Fruit fly (Drosophila melanogaster) whole organism, prepupa: ENCODE measurements around the gene CG11693.
A peak's percentile ranks its signal among the peaks of the same experiment; 100 is the strongest.

Experiments used
- CG10631 ChIP-seq: fragments of 200-800 bp; sonication (Bioruptor generic); optimal IDR thresholded peaks from 2 replicates; lab custom pipeline; 2016; ENCODE audit warnings: missing biosample characterization, missing genetic modification characterization
- CG11762 ChIP-seq: fragments of 200-800 bp; sonication (Bioruptor generic); optimal IDR thresholded peaks from 3 replicates; lab custom pipeline; 2016; ENCODE audit warnings: missing biosample characterization, missing genetic modification characterization; ENCODE audit not compliant: insufficient read depth
- CG3032 ChIP-seq: fragments of 200-800 bp; optimal IDR thresholded peaks from 2 replicates; lab custom pipeline; 2019; ENCODE audit warnings: missing biosample characterization, mild to moderate bottlenecking, missing genetic modification characterization, moderate library complexity
- CG31627 ChIP-seq: fragments of 200-800 bp; sonication (Bioruptor generic); optimal IDR thresholded peaks from 3 replicates; lab custom pipeline; 2016; ENCODE audit warnings: missing biosample characterization, missing genetic modification characterization
- CG34406 ChIP-seq: fragments of 200-800 bp; sonication (Bioruptor generic); optimal IDR thresholded peaks from 3 replicates; lab custom pipeline; 2016; ENCODE audit warnings: missing biosample characterization, missing genetic modification characterization
- CG6276 ChIP-seq: fragments of 200-800 bp; sonication (Bioruptor generic); optimal IDR thresholded peaks from 2 replicates; lab custom pipeline; 2017; ENCODE audit warnings: missing biosample characterization, mild to moderate bottlenecking, missing genetic modification characterization
- CG6792 ChIP-seq: fragments of 200-800 bp; sonication (Bioruptor generic); optimal IDR thresholded peaks from 3 replicates; lab custom pipeline; 2016; ENCODE audit warnings: missing biosample characterization, missing genetic modification characterization
- CG7368 ChIP-seq: fragments of 200-800 bp; sonication (Bioruptor generic); optimal IDR thresholded peaks from 3 replicates; lab custom pipeline; 2016; ENCODE audit warnings: missing biosample characterization, missing genetic modification characterization
- CG8119 ChIP-seq: fragments of 200-800 bp; sonication (Bioruptor generic); IDR thresholded peaks from 3 replicates; pipeline ENCODE4 v1.3.6; 2022; ENCODE audit warnings: missing biosample characterization, missing genetic modification characterization
- CG8319 ChIP-seq: fragments of 200-800 bp; sonication (Bioruptor generic); optimal IDR thresholded peaks from 3 replicates; lab custom pipeline; 2016; ENCODE audit warnings: missing biosample characterization, missing genetic modification characterization
- CG8632 ChIP-seq: fragments of 200-800 bp; sonication (Bioruptor generic); optimal IDR thresholded peaks from 3 replicates; lab custom pipeline; 2016; ENCODE audit warnings: missing biosample characterization, missing genetic modification characterization
- Eip75B ChIP-seq: fragments of 200-800 bp; sonication (Bioruptor generic); optimal IDR thresholded peaks from 3 replicates; lab custom pipeline; 2016; ENCODE audit warnings: missing biosample characterization, missing genetic modification characterization
- Eip78C ChIP-seq: fragments of 200-800 bp; sonication (Bioruptor generic); peaks from one replicate; lab custom pipeline; 2016; ENCODE audit warnings: missing biosample characterization, missing genetic modification characterization
- Eip93F ChIP-seq: fragments of 200-800 bp; sonication (Bioruptor generic); optimal IDR thresholded peaks from 2 replicates; lab custom pipeline; 2016; ENCODE audit warnings: missing biosample characterization, mild to moderate bottlenecking, missing genetic modification characterization
- Ets21C ChIP-seq: fragments of 200-800 bp; sonication (Bioruptor generic); optimal IDR thresholded peaks from 3 replicates; lab custom pipeline; 2016; ENCODE audit warnings: missing biosample characterization, missing genetic modification characterization
- Ets96B ChIP-seq: fragments of 200-800 bp; optimal IDR thresholded peaks from 2 replicates; lab custom pipeline; 2019; ENCODE audit warnings: missing biosample characterization, mild to moderate bottlenecking, missing genetic modification characterization, moderate library complexity
- Hr38 ChIP-seq: sonication (Bioruptor generic); optimal IDR thresholded peaks from 2 replicates; lab custom pipeline; 2016; ENCODE audit warnings: missing biosample characterization, missing genetic modification characterization
- Hr4 ChIP-seq: fragments of 200-800 bp; sonication (Bioruptor generic); optimal IDR thresholded peaks from 3 replicates; lab custom pipeline; 2016; ENCODE audit warnings: missing biosample characterization, missing genetic modification characterization
- Met ChIP-seq: fragments of 200-800 bp; sonication (Bioruptor generic); optimal IDR thresholded peaks from 3 replicates; lab custom pipeline; 2016; ENCODE audit warnings: missing biosample characterization, missing genetic modification characterization
- OdsH ChIP-seq: fragments of 200-800 bp; sonication (Bioruptor generic); optimal IDR thresholded peaks from 3 replicates; lab custom pipeline; 2016; ENCODE audit warnings: missing biosample characterization, missing genetic modification characterization
- Sox102F ChIP-seq: fragments of 200-800 bp; sonication (Bioruptor generic); optimal IDR thresholded peaks from 2 replicates; lab custom pipeline; 2016; ENCODE audit warnings: missing biosample characterization, mild to moderate bottlenecking, missing genetic modification characterization
- Sox14 ChIP-seq: fragments of 200-800 bp; sonication (Bioruptor generic); optimal IDR thresholded peaks from 3 replicates; lab custom pipeline; 2016; ENCODE audit warnings: missing biosample characterization, missing genetic modification characterization
- Sox15 ChIP-seq: fragments of 200-800 bp; sonication (Bioruptor generic); optimal IDR thresholded peaks from 3 replicates; lab custom pipeline; 2016; ENCODE audit warnings: missing biosample characterization, missing genetic modification characterization
- achi ChIP-seq: fragments of 200-800 bp; sonication (Bioruptor generic); optimal IDR thresholded peaks from 3 replicates; lab custom pipeline; 2016; ENCODE audit warnings: missing biosample characterization, missing genetic modification characterization
- acj6 ChIP-seq: fragments of 200-800 bp; sonication (Bioruptor generic); optimal IDR thresholded peaks from 3 replicates; lab custom pipeline; 2016; ENCODE audit warnings: missing biosample characterization, missing genetic modification characterization
- cyc ChIP-seq: fragments of 200-800 bp; sonication (Bioruptor generic); optimal IDR thresholded peaks from 3 replicates; lab custom pipeline; 2016; ENCODE audit warnings: missing biosample characterization, missing genetic modification characterization
- dsx ChIP-seq: fragments of 200-800 bp; optimal IDR thresholded peaks from 3 replicates; lab custom pipeline; 2019; ENCODE audit warnings: missing biosample characterization, mild to moderate bottlenecking, missing genetic modification characterization, moderate library complexity; ENCODE audit not compliant: poor library complexity, severe bottlenecking
- eg ChIP-seq: fragments of 200-800 bp; sonication (Bioruptor generic); IDR thresholded peaks from 3 replicates; pipeline ENCODE4 v1.3.6; 2022; ENCODE audit warnings: missing biosample characterization, missing genetic modification characterization
- esn ChIP-seq: fragments of 200-800 bp; sonication (Bioruptor generic); optimal IDR thresholded peaks from 2 replicates; lab custom pipeline; 2016; ENCODE audit warnings: missing biosample characterization, mild to moderate bottlenecking, missing genetic modification characterization, moderate library complexity
- fd59A ChIP-seq: fragments of 200-800 bp; sonication (Bioruptor generic); optimal IDR thresholded peaks from 2 replicates; lab custom pipeline; 2017; ENCODE audit warnings: missing biosample characterization, mild to moderate bottlenecking, missing genetic modification characterization, missing genetic modification reagents
- fd85E ChIP-seq: fragments of 200-800 bp; sonication (Bioruptor generic); optimal IDR thresholded peaks from 3 replicates; lab custom pipeline; 2016; ENCODE audit warnings: missing biosample characterization, missing genetic modification characterization
- pdm3 ChIP-seq: fragments of 200-800 bp; sonication (Bioruptor generic); optimal IDR thresholded peaks from 3 replicates; lab custom pipeline; 2016; ENCODE audit warnings: missing biosample characterization, missing genetic modification characterization
- salr ChIP-seq, 2 experiments: fragments of 200-800 bp; sonication (Bioruptor generic); optimal IDR thresholded peaks; 3 replicates each; lab custom pipeline; 2016 to 2018; ENCODE audit warnings: missing biosample characterization in 2 of 2, missing genetic modification characterization in 2 of 2, mild to moderate bottlenecking in 1 of 2
- svp ChIP-seq: fragments of 200-800 bp; sonication (Bioruptor generic); peaks from one replicate; lab custom pipeline; 2016; ENCODE audit warnings: missing biosample characterization, missing genetic modification characterization
- vri ChIP-seq: fragments of 200-800 bp; sonication (Bioruptor generic); optimal IDR thresholded peaks from 3 replicates; lab custom pipeline; 2016; ENCODE audit warnings: missing biosample characterization, mild to moderate bottlenecking, missing genetic modification characterization

CG11693 gene

DNA sequence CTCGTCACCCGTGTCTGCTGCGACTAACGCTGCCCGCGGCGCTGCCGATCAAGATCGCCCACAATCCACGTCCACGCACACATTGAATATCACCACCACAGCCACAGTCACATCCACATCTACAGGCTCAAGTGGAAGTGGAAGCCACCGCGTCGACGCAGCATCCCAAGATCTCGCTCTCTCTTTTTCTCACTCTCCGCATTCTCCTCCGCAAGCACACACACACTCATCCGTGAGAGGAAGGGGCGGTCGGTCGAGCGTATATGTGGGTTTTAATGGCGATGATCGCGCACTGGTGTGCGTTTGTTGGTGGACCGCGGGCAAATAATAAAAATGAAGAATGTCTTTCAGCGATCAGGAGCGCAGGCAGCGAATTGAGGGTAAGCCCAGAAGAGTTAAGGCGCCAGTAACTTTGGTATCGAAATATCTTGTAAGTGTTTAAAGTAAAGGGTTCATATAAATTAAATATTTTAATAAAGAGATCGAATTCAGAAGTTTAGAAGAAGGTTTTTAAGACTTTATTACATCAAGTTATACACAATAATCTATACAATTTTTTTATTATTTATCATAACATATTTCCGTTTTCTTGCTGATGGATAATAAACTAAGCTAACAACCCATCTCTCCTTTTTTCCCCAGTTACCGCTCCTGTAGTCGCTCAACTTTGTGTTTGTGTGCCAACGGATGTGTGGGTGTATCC lies 23.3 kb upstream of the CG11693 start, which contains the start of gene Poxm (continued):
- TF ChIP-seq Hr4 (peak; percentile 97), Ets21C (peak; percentile 82), CG8632 (GFP tag; lab: Kevin White, UChicago) (peak; percentile 94), pdm3 (GFP tag; lab: Kevin White, UChicago) (peak; percentile 96), CG6276 (GFP tag; lab: Kevin White, UChicago) (peak; percentile 97), CG10631 (peak; percentile 97), Sox15 (GFP tag; lab: Kevin White, UChicago) (peak; percentile 95), CG7368 (peak; percentile 93), CG3032 (tag; lab: Kevin White, UChicago) (peak; percentile 98), vri (GFP tag; lab: Kevin White, UChicago) (peak; percentile 64), CG8119 (GFP tag; lab: Robert Waterston, UW) (peak; percentile 97), Ets96B (tag; lab: Kevin White, UChicago) (peak; percentile 96), salr (GFP tag; optimal IDR thresholded peaks at IDR 0.05; lab: Kevin White, UChicago) (peak; percentile 72 to 98), Met (GFP tag; lab: Kevin White, UChicago) (peak; percentile 91), acj6 (peak; percentile 97), Eip93F (peak; percentile 24), cyc (peak; percentile 93), Eip75B (GFP tag; lab: Kevin White, UChicago) (peak; percentile 90), dsx (GFP tag; lab: Kevin White, UChicago) (peak; percentile 95), Sox14 (peak; percentile 93), esn (peak; percentile 94), CG6792 (GFP tag; lab: Kevin White, UChicago) (peak; percentile 96), Sox102F (GFP tag; lab: Kevin White, UChicago) (peak; percentile 87), fd85E (GFP tag; lab: Kevin White, UChicago) (peak; percentile 60), eg (GFP tag; lab: Robert Waterston, UW) (peak; percentile 91), CG11762 (GFP tag; lab: Kevin White, UChicago) (peak; percentile 94), CG8319 (GFP tag; lab: Kevin White, UChicago) (peak; percentile 93), CG34406 (GFP tag; lab: Kevin White, UChicago) (peak; percentile 93), OdsH (GFP tag; lab: Kevin White, UChicago) (peak; percentile 98), CG31627 (GFP tag; lab: Kevin White, UChicago) (peak; percentile 90), Eip78C (GFP tag; lab: Kevin White, UChicago) (peak; percentile 99), achi (GFP tag; lab: Kevin White, UChicago) (peak; percentile 96), Hr38 (GFP tag; lab: Kevin White, UChicago) (no peak), fd59A (GFP tag; lab: Kevin White, UChicago) (peak; percentile 96)

dm6 chr3R:8329628-8330027 lies 19.1 kb upstream of the CG11693 start:
- TF ChIP-seq CG6792 (GFP tag; lab: Kevin White, UChicago) (no peak), dsx (GFP tag; lab: Kevin White, UChicago) (peak; percentile 54), svp (GFP tag; lab: Kevin White, UChicago) (peak; percentile 99)

- TF ChIP-seq dsx (GFP tag; lab: Kevin White, UChicago): peak; percentile 93
- peak; percentile 62 for TF ChIP-seq svp (GFP tag; lab: Kevin White, UChicago)
- no peak for TF ChIP-seq acj6
- no peak for TF ChIP-seq CG8319 (GFP tag; lab: Kevin White, UChicago)
- TF ChIP-seq, all 60 proteins: peak for 2
These were observed 17.6 kb upstream of the CG11693 start for dm6 chr3R:8327967-8328789.
